Fruit fly (Drosophila melanogaster): Measurements from ENCODE around the gene CG13251.

CG13251 gene

DNA sequence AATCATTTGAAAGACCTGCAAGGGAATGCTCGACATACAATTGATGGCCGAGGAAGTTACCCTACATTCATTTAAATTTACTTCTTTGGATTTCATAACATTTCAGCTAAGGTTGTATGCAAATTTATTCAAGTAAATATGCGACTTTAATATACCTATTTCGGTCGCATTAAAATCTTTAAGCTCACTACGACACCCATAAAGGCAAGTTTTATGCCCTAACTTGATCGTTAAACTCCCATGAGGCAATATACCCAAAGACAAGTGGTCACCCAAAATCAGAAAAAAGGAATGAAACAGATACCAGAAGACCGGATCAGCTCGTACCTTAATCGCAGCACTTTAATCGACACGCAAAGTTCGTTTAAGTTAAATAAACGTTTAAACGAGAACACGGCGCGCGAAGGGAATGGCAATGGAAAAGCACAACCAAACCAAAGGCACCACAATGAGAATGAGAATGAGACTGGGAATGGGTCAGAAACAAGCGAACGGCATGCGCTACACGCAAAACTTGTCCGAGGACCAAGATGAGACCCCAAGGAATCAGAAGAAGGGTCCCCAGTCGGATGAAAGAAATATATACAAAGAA, 51.3 kb downstream of the CG13251 start:
- TF ChIP-seq CG3919 (GFP tag; optimal IDR thresholded peaks at IDR 0.05), result no peak
- TF ChIP-seq Ets96B (tag; optimal IDR thresholded peaks at IDR 0.05), result peak; percentile 13
- TF ChIP-seq CG6276 (GFP tag; optimal IDR thresholded peaks at IDR 0.05), result no peak
- no peak for TF ChIP-seq Eip93F (GFP tag; optimal IDR thresholded peaks at IDR 0.05)
- TF ChIP-seq Hr4 (GFP tag; optimal IDR thresholded peaks at IDR 0.05), result no peak
- TF ChIP-seq vri (GFP tag; optimal IDR thresholded peaks at IDR 0.05), result no peak
- peak; percentile 8 for TF ChIP-seq acj6 (GFP tag; optimal IDR thresholded peaks at IDR 0.05)
- peak; percentile 31 for TF ChIP-seq CG6792 (GFP tag; optimal IDR thresholded peaks at IDR 0.05)
- peak; percentile 12 for TF ChIP-seq CG8632 (GFP tag; optimal IDR thresholded peaks at IDR 0.05)
- peak; percentile 36 for TF ChIP-seq topi (GFP tag; optimal IDR thresholded peaks at IDR 0.05)
- no peak for TF ChIP-seq CG10669 (GFP tag; optimal IDR thresholded peaks at IDR 0.05)
- peak; percentile 14 for TF ChIP-seq dsx (GFP tag; optimal IDR thresholded peaks at IDR 0.05; ENCODE audit: poor library complexity, severe bottlenecking)
- no peak for TF ChIP-seq CG34406 (GFP tag; optimal IDR thresholded peaks at IDR 0.05)
- TF ChIP-seq achi (GFP tag; optimal IDR thresholded peaks at IDR 0.05), result peak; percentile 5
- TF ChIP-seq CG3032 (tag; optimal IDR thresholded peaks at IDR 0.05), result peak; percentile 2
- no peak for TF ChIP-seq Sox14 (GFP tag; optimal IDR thresholded peaks at IDR 0.05)
- TF ChIP-seq CG15336 (GFP tag; IDR thresholded peaks at IDR 0.05), result no peak
- TF ChIP-seq CG6854 (GFP tag; optimal IDR thresholded peaks at IDR 0.05), result no peak
- TF ChIP-seq Hr38 (GFP tag; optimal IDR thresholded peaks at IDR 0.05), result no peak
- TF ChIP-seq CG32006 (GFP tag; optimal IDR thresholded peaks at IDR 0.05), result no peak
- peak; percentile 37 for TF ChIP-seq CG31627 (GFP tag; optimal IDR thresholded peaks at IDR 0.05)
- no peak for TF ChIP-seq Eip75B (GFP tag; optimal IDR thresholded peaks at IDR 0.05)
- TF ChIP-seq CG8119 (GFP tag; IDR thresholded peaks at IDR 0.05), result no peak
- no peak for TF ChIP-seq spab (GFP tag; optimal IDR thresholded peaks at IDR 0.05)
- peak; percentile 47 for TF ChIP-seq lz (GFP tag; optimal IDR thresholded peaks at IDR 0.05)
- no peak for TF ChIP-seq CG6163 (GFP tag; IDR thresholded peaks at IDR 0.05)
- peak; percentile 68 for TF ChIP-seq Eip78C (GFP tag)
- no peak for TF ChIP-seq CG11294 (GFP tag; IDR thresholded peaks at IDR 0.05)
- peak; percentile 86 for TF ChIP-seq svp (GFP tag)
- TF ChIP-seq CG6808 (GFP tag; optimal IDR thresholded peaks at IDR 0.05), result no peak
- peak; percentile 58 for TF ChIP-seq esn (GFP tag; optimal IDR thresholded peaks at IDR 0.05)
- TF ChIP-seq Blimp-1 (GFP tag; optimal IDR thresholded peaks at IDR 0.05), result no peak
- TF ChIP-seq CG10631 (GFP tag; optimal IDR thresholded peaks at IDR 0.05), result peak; percentile 22
- TF ChIP-seq CG8319 (GFP tag; optimal IDR thresholded peaks at IDR 0.05), result no peak
- no peak for TF ChIP-seq CG11762 (GFP tag; optimal IDR thresholded peaks at IDR 0.05; ENCODE audit: insufficient read depth)
- TF ChIP-seq Hr39 (GFP tag; optimal IDR thresholded peaks at IDR 0.05), result peak; percentile 42
- TF ChIP-seq Lpt (GFP tag; optimal IDR thresholded peaks at IDR 0.05), result no peak
- TF ChIP-seq Gug (GFP tag; IDR thresholded peaks at IDR 0.05), result no peak
- peak; percentile 10 for TF ChIP-seq CG11902 (GFP tag; optimal IDR thresholded peaks at IDR 0.05)
- TF ChIP-seq CG7368 (GFP tag; optimal IDR thresholded peaks at IDR 0.05), result no peak
- TF ChIP-seq eg (GFP tag; IDR thresholded peaks at IDR 0.05), result no peak
- TF ChIP-seq ss (GFP tag; optimal IDR thresholded peaks at IDR 0.05), result peak in 1 of 2 experiments; percentile 96
- TF ChIP-seq OdsH (GFP tag; optimal IDR thresholded peaks at IDR 0.05), result no peak
- peak; percentile 13 for TF ChIP-seq CG9139 (GFP tag; optimal IDR thresholded peaks at IDR 0.05)
- no peak for TF ChIP-seq dac (GFP tag; optimal IDR thresholded peaks at IDR 0.05)
- TF ChIP-seq Sox102F (GFP tag; optimal IDR thresholded peaks at IDR 0.05), result peak; percentile 44
- no peak for TF ChIP-seq fd85E (GFP tag; optimal IDR thresholded peaks at IDR 0.05)
- no peak for TF ChIP-seq CG16779 (tag; optimal IDR thresholded peaks at IDR 0.05)
- peak; percentile 22 for TF ChIP-seq cyc (GFP tag; optimal IDR thresholded peaks at IDR 0.05)
- TF ChIP-seq Smox (GFP tag; optimal IDR thresholded peaks at IDR 0.05), result peak; percentile 45
- no peak for TF ChIP-seq fkh (GFP tag; optimal IDR thresholded peaks at IDR 0.05)
- no peak for TF ChIP-seq Sox15 (GFP tag; optimal IDR thresholded peaks at IDR 0.05)
